Worm (Caenorhabditis elegans) whole organism, early embryonic: ENCODE results near the gene Y97E10B.1.

Experiments used
- B0310.2 ChIP-seq: sonication (generic microtip); optimal IDR thresholded peaks from 2 replicates; lab custom pipeline; 2016; ENCODE audit warnings: mild to moderate bottlenecking, missing genetic modification characterization, missing compliant biosample characterization
- ama-1 ChIP-seq: fragments of 150-350 bp; optimal IDR thresholded peaks from 2 replicates; lab custom pipeline; 2014
- ceh-13 ChIP-seq: fragments of 200-800 bp; sonication (Bioruptor generic); optimal IDR thresholded peaks from 2 replicates; lab custom pipeline; 2018; ENCODE audit warnings: mild to moderate bottlenecking, missing genetic modification characterization, missing compliant biosample characterization
- ceh-36 ChIP-seq: sonication (generic microtip); optimal IDR thresholded peaks from 2 replicates; lab custom pipeline; 2016; ENCODE audit warnings: missing genetic modification characterization, inconsistent platforms, missing compliant biosample characterization
- flt-1 ChIP-seq: fragments of 200-800 bp; sonication (Bioruptor generic); IDR thresholded peaks from 2 replicates; pipeline ENCODE4 v1.3.6; 2022; ENCODE audit warnings: missing genetic modification characterization, missing compliant biosample characterization
- hmg-4 ChIP-seq: fragments of 200-800 bp; sonication (Bioruptor generic); optimal IDR thresholded peaks from 2 replicates; lab custom pipeline; 2018; ENCODE audit warnings: mild to moderate bottlenecking, missing genetic modification characterization, missing compliant biosample characterization
- hnd-1 ChIP-seq: sonication (generic microtip); optimal IDR thresholded peaks from 2 replicates; lab custom pipeline; 2016; ENCODE audit warnings: missing genetic modification characterization, missing compliant biosample characterization
- pes-1 ChIP-seq: fragments of 200-800 bp; sonication (Bioruptor generic); IDR thresholded peaks from 2 replicates; pipeline ENCODE4 v1.3.6; 2022; ENCODE audit warnings: missing genetic modification reagents, missing genetic modification characterization, missing compliant biosample characterization
- sea-1 ChIP-seq: fragments of 200-800 bp; sonication (Bioruptor generic); conservative IDR thresholded peaks from 2 replicates; pipeline ENCODE4 v1.3.6; 2022; ENCODE audit warnings: missing genetic modification characterization, missing compliant biosample characterization
- tbx-37 ChIP-seq: fragments of 200-800 bp; sonication (Bioruptor generic); conservative IDR thresholded peaks from 2 replicates; pipeline ENCODE4 v1.3.6; 2022; ENCODE audit warnings: missing genetic modification reagents, missing genetic modification characterization, missing compliant biosample characterization

DNA sequence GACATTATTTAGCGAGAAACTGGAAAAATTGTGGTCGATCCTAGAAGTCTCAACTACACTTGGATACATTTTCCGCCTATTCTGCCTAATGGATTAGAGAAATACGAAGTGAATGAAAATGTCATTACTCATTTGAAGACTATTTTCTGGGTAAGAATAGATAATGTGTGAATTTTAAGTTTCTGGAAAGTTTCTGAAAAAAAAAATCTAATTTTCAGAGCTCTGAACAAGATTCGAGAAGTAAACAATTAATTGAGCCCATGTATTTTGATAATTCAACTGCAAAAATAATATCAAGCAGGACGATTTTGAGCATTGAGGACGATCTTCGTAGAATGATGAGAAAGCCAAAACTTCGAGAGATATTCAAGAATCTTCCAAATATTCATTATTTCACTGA lies 2.6 kb downstream of the Y97E10B.1 start:
- TF ChIP-seq ama-1 (lab: Kevin White, UChicago) (no peak), flt-1 (GFP tag; lab: Robert Waterston, UW) (no peak), tbx-37 (GFP tag; lab: Robert Waterston, UW) (no peak), B0310.2 (tag; lab: Kevin White, UChicago) (no peak), pes-1 (no peak), sea-1 (GFP tag; lab: Robert Waterston, UW) (no peak), ceh-36 (tag; lab: Kevin White, UChicago) (no peak), hmg-4 (GFP tag; lab: Kevin White, UChicago) (no peak), hnd-1 (tag; lab: Kevin White, UChicago) (no peak), ceh-13 (GFP tag; lab: Kevin White, UChicago) (no peak)
